Fruit fly (Drosophila melanogaster) whole organism, pupa: Measurements from ENCODE around the gene CG14439.

Experiments used
- CG12605 ChIP-seq: fragments of 200-800 bp; sonication (Bioruptor generic); IDR thresholded peaks from 2 replicates; pipeline ENCODE4 v1.3.6; 2022; ENCODE audit warnings: missing biosample characterization, missing genetic modification characterization
- CG14655 ChIP-seq: fragments of 200-800 bp; sonication (Bioruptor generic); optimal IDR thresholded peaks from 3 replicates; lab custom pipeline; 2017; ENCODE audit warnings: mild to moderate bottlenecking, missing biosample characterization, missing genetic modification reagents, missing genetic modification characterization
- CG15710 ChIP-seq: fragments of 200-800 bp; sonication (Bioruptor generic); optimal IDR thresholded peaks from 2 replicates; lab custom pipeline; 2018; ENCODE audit warnings: missing biosample characterization, mild to moderate bottlenecking, missing genetic modification characterization, moderate library complexity
- CG17806 ChIP-seq: fragments of 200-800 bp; sonication (Bioruptor generic); optimal IDR thresholded peaks from 2 replicates; lab custom pipeline; 2018; ENCODE audit warnings: missing biosample characterization, mild to moderate bottlenecking, missing genetic modification characterization, moderate library complexity
- CG32121 ChIP-seq: fragments of 200-800 bp; sonication (Bioruptor generic); IDR thresholded peaks from 2 replicates; pipeline ENCODE4 v1.3.6; 2022; ENCODE audit warnings: missing biosample characterization, missing genetic modification characterization
- D1 ChIP-seq: fragments of 200-800 bp; sonication (Bioruptor generic); optimal IDR thresholded peaks from 2 replicates; lab custom pipeline; 2018; ENCODE audit warnings: missing biosample characterization, mild to moderate bottlenecking, missing genetic modification characterization, moderate library complexity
- EcR ChIP-seq: fragments of 200-800 bp; sonication (Bioruptor generic); optimal IDR thresholded peaks from 3 replicates; lab custom pipeline; 2019; ENCODE audit warnings: missing biosample characterization, missing genetic modification characterization, mild to moderate bottlenecking, moderate library complexity, missing genetic modification reagents
- Ets98B ChIP-seq: fragments of 200-800 bp; sonication (Bioruptor generic); IDR thresholded peaks from 2 replicates; pipeline ENCODE4 v1.3.6; 2022; ENCODE audit warnings: missing biosample characterization, missing genetic modification characterization
- Pif1A ChIP-seq: fragments of 200-800 bp; sonication (Bioruptor generic); optimal IDR thresholded peaks from 3 replicates; lab custom pipeline; 2016; ENCODE audit warnings: missing biosample characterization, missing genetic modification characterization
- Pif1B ChIP-seq: fragments of 200-800 bp; sonication (Bioruptor generic); optimal IDR thresholded peaks from 3 replicates; lab custom pipeline; 2016; ENCODE audit warnings: missing biosample characterization, missing genetic modification characterization
- Snoo ChIP-seq: fragments of 200-800 bp; sonication (Bioruptor generic); optimal IDR thresholded peaks from 3 replicates; lab custom pipeline; 2017; ENCODE audit warnings: missing biosample characterization, mild to moderate bottlenecking, missing genetic modification characterization, inconsistent platforms
- fd96Ca ChIP-seq: fragments of 200-800 bp; sonication (Bioruptor generic); IDR thresholded peaks from 3 replicates; pipeline ENCODE4 v1.3.6; 2022; ENCODE audit warnings: missing biosample characterization, missing genetic modification characterization
- gl ChIP-seq: fragments of 200-800 bp; sonication (Bioruptor generic); optimal IDR thresholded peaks from 2 replicates; lab custom pipeline; 2018; ENCODE audit warnings: missing biosample characterization, mild to moderate bottlenecking, missing genetic modification characterization

DNA sequence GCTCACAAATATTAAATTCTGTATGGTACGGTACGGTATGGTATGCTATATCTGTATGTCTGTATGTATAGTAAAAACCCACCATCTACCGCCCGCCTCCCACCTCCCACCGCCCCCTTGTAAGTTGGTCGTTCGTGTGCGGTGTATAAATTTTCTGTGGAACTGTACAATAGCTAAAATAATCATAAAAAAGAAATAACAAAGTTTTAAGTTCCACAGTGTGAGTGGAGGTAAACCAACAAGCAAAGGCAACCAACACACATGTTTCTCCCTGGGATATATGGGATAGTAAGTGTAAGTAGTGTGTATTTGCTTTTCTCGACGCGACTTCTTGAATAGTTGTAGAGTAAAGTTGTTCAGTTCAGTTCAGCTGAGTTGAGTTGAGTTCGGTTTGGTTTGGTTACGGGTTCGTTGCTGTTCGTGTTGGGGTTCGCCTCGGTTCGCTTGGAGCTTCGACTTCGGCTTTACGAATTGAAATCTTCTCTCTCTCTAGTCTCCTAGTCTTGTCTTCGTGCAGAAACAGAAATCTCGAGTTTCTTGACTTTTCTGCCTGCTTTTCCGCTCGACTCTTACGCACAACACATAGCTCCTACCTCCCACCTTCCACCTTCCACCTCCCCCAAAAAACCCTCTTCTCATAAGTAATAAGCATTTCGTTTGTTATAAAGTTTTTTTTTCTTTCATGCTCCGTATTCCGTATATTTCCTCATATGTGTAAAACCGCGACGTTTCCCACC lies 40.6 kb upstream of the CG14439 start:
- TF ChIP-seq gl (no peak), fd96Ca (GFP tag; lab: Robert Waterston, UW) (no peak), CG15710 (tag; lab: Kevin White, UChicago) (no peak), CG17806 (tag; lab: Kevin White, UChicago) (no peak), Pif1B (no peak), Snoo (tag; lab: Kevin White, UChicago) (no peak), D1 (no peak), CG32121 (GFP tag; lab: Robert Waterston, UW) (no peak), Ets98B (GFP tag; lab: Robert Waterston, UW) (no peak), Pif1A (no peak), CG12605 (GFP tag; lab: Robert Waterston, UW) (no peak), CG14655 (GFP tag; lab: Kevin White, UChicago) (no peak), EcR (GFP tag; lab: Kevin White, UChicago) (peak; percentile 78)
